Worm (Caenorhabditis elegans): ENCODE data around the gene acbp-3.
A peak's percentile ranks its signal among the peaks of the same experiment; 100 is the strongest.

The acbp-3 gene

ce11 chrX:10901766-10902165 lies 1.3 kb upstream of the acbp-3 start (continued):
- TF ChIP-seq tbx-2 (tag; optimal IDR thresholded peaks at IDR 0.05), result no peak
- no peak for TF ChIP-seq F16B12.6 (tag; optimal IDR thresholded peaks at IDR 0.05)
- no peak for TF ChIP-seq ceh-82 (tag; optimal IDR thresholded peaks at IDR 0.05)
- no peak for TF ChIP-seq alr-1 (tag; optimal IDR thresholded peaks at IDR 0.05; ENCODE audit: borderline replicate concordance)
- no peak for TF ChIP-seq lsy-2 (tag; optimal IDR thresholded peaks at IDR 0.05)
- no peak for TF ChIP-seq ztf-4 (tag; optimal IDR thresholded peaks at IDR 0.05)
- no peak for TF ChIP-seq sptf-1 (tag; optimal IDR thresholded peaks at IDR 0.05)
- no peak for TF ChIP-seq fkh-8 (tag; optimal IDR thresholded peaks at IDR 0.05)
- TF ChIP-seq sox-4 (tag; optimal IDR thresholded peaks at IDR 0.05), result no peak
- no peak for TF ChIP-seq unc-98 (GFP tag; IDR thresholded peaks at IDR 0.05)
- TF ChIP-seq snu-23 (GFP tag; optimal IDR thresholded peaks at IDR 0.05), result peak; percentile 7
- peak; percentile 57 for TF ChIP-seq nhr-20 (tag; optimal IDR thresholded peaks at IDR 0.05)
- no peak for TF ChIP-seq skn-1 (tag; optimal IDR thresholded peaks at IDR 0.05)
- peak; percentile 10; the same call in 1 of the 2 replicates for TF ChIP-seq grh-1 (GFP tag; IDR thresholded peaks at IDR 0.05)
- peak; percentile 37 for TF ChIP-seq nhr-90 (tag; optimal IDR thresholded peaks at IDR 0.05; ENCODE audit: poor library complexity)
- TF ChIP-seq ceh-90 (tag; optimal IDR thresholded peaks at IDR 0.05), result no peak
- TF ChIP-seq egl-13 (tag; optimal IDR thresholded peaks at IDR 0.05), result no peak
- TF ChIP-seq lin-14 (GFP tag; optimal IDR thresholded peaks at IDR 0.05), result peak; percentile 41
- no peak for TF ChIP-seq aly-2 (tag; optimal IDR thresholded peaks at IDR 0.05)
- TF ChIP-seq pag-3 (tag; optimal IDR thresholded peaks at IDR 0.05; ENCODE audit: borderline replicate concordance, insufficient read depth), result no peak
- TF ChIP-seq elt-3 (tag; optimal IDR thresholded peaks at IDR 0.05), result peak in 1 of 6 experiments; percentile 20
- no peak for TF ChIP-seq ceh-88 (GFP tag; IDR thresholded peaks at IDR 0.05)
- no peak for TF ChIP-seq efl-3 (GFP tag; optimal IDR thresholded peaks at IDR 0.05)
- no peak for TF ChIP-seq pax-3 (tag; optimal IDR thresholded peaks at IDR 0.05)
- no peak for TF ChIP-seq tlp-1 (tag; optimal IDR thresholded peaks at IDR 0.05)
- TF ChIP-seq zip-4 (GFP tag; optimal IDR thresholded peaks at IDR 0.05), result no peak
- TF ChIP-seq isw-1 (GFP tag; IDR thresholded peaks at IDR 0.05), result no peak
- TF ChIP-seq mef-2 (tag; optimal IDR thresholded peaks at IDR 0.05), result no peak
- no peak for TF ChIP-seq sup-37 (GFP tag; optimal IDR thresholded peaks at IDR 0.05)
- no peak for TF ChIP-seq lin-15B (tag; optimal IDR thresholded peaks at IDR 0.05)
- TF ChIP-seq fkh-10 (GFP tag; optimal IDR thresholded peaks at IDR 0.05), result no peak
- TF ChIP-seq nhr-11 (tag; optimal IDR thresholded peaks at IDR 0.05), result no peak
- TF ChIP-seq ces-1 (GFP tag; optimal IDR thresholded peaks at IDR 0.05), result no peak
- TF ChIP-seq pqm-1 (tag; optimal IDR thresholded peaks at IDR 0.05), result no peak
- no peak for TF ChIP-seq ztf-11 (tag; optimal IDR thresholded peaks at IDR 0.05)
- TF ChIP-seq nhr-71 (tag; optimal IDR thresholded peaks at IDR 0.05), result peak; percentile 37
- TF ChIP-seq mdl-1 (tag; optimal IDR thresholded peaks at IDR 0.05), result peak in 1 of 2 experiments; percentile 56
- TF ChIP-seq egl-27 (tag; optimal IDR thresholded peaks at IDR 0.05), result no peak
- no peak for TF ChIP-seq unc-30 (tag; optimal IDR thresholded peaks at IDR 0.05)
- no peak for TF ChIP-seq zag-1 (tag; optimal IDR thresholded peaks at IDR 0.05)
- no peak for TF ChIP-seq nhr-28 (tag; optimal IDR thresholded peaks at IDR 0.05)

ce11 chrX:10903416-10903815 lies 344 bp downstream of the acbp-3 start:
- TF ChIP-seq lir-3 (tag; optimal IDR thresholded peaks at IDR 0.05; ENCODE audit: poor library complexity), result no peak
- no peak for TF ChIP-seq lin-14 (GFP tag; optimal IDR thresholded peaks at IDR 0.05)
- TF ChIP-seq zip-4 (GFP tag; optimal IDR thresholded peaks at IDR 0.05), result no peak
- no peak for TF ChIP-seq sup-37 (GFP tag; optimal IDR thresholded peaks at IDR 0.05)
- TF ChIP-seq xbp-1 (tag; optimal IDR thresholded peaks at IDR 0.05), result no peak
- TF ChIP-seq lin-15B (tag; optimal IDR thresholded peaks at IDR 0.05), result no peak
- TF ChIP-seq mef-2 (tag; optimal IDR thresholded peaks at IDR 0.05), result no peak
- TF ChIP-seq unc-62 (GFP tag; optimal IDR thresholded peaks at IDR 0.05), result no peak
- no peak for TF ChIP-seq ceh-88 (GFP tag; IDR thresholded peaks at IDR 0.05)
- TF ChIP-seq tbx-2 (tag; optimal IDR thresholded peaks at IDR 0.05), result no peak
- TF ChIP-seq aha-1 (tag; optimal IDR thresholded peaks at IDR 0.05), result no peak
- peak; percentile 26 for TF ChIP-seq nhr-20 (tag; optimal IDR thresholded peaks at IDR 0.05)
- no peak for TF ChIP-seq zag-1 (tag; optimal IDR thresholded peaks at IDR 0.05)
- peak; percentile 32 for TF ChIP-seq nhr-71 (tag; optimal IDR thresholded peaks at IDR 0.05)
